Worm (Caenorhabditis elegans) whole organism, L1 larva: ENCODE data around the gene Y39B6A.33.

Experiments used
- alr-1 ChIP-seq: fragments of 200-800 bp; sonication (Bioruptor generic); optimal IDR thresholded peaks from 2 replicates; lab custom pipeline; 2018; ENCODE audit warnings: borderline replicate concordance, mild to moderate bottlenecking, missing genetic modification characterization, missing compliant biosample characterization
- ces-1 ChIP-seq: fragments of 150-350 bp; optimal IDR thresholded peaks from 2 replicates; lab custom pipeline; 2014; ENCODE audit warnings: missing biosample characterization, missing genetic modification reagents, missing genetic modification characterization
- egl-27 ChIP-seq, 2 experiments: fragments of 150-350 bp in 1 of 2; sonication (generic microtip); optimal IDR thresholded peaks; 3 replicates each; lab custom pipeline; 2017 to 2018; ENCODE audit warnings: missing biosample characterization in 2 of 2, missing genetic modification characterization in 2 of 2, missing genetic modification reagents in 2 of 2
- nhr-11 ChIP-seq: fragments of 150-350 bp; optimal IDR thresholded peaks from 2 replicates; lab custom pipeline; 2014; ENCODE audit warnings: missing biosample characterization, missing genetic modification characterization

- TF ChIP-seq ces-1 (GFP tag; lab: Kevin White, UChicago): no peak
- no peak for TF ChIP-seq alr-1 (tag; lab: Kevin White, UChicago)
- TF ChIP-seq nhr-11 (tag; lab: Kevin White, UChicago): no peak
- no peak for TF ChIP-seq egl-27 (tag; optimal IDR thresholded peaks at IDR 0.05; lab: Kevin White, UChicago)
These were observed 48.7 kb downstream of the Y39B6A.33 start, which contains the start of gene asp-1 for ce11 chrV:19050438-19050837.
